Fruit fly (Drosophila melanogaster) whole organism, pupa: ENCODE measurements around the gene Cyp6v1.

Experiments
- CG10348 ChIP-seq: fragments of 200-800 bp; sonication (Bioruptor generic); IDR thresholded peaks from 2 replicates; pipeline ENCODE4 v1.3.6; 2022; ENCODE audit warnings: missing biosample characterization, missing genetic modification characterization
- CG12605 ChIP-seq: fragments of 200-800 bp; sonication (Bioruptor generic); IDR thresholded peaks from 2 replicates; pipeline ENCODE4 v1.3.6; 2022; ENCODE audit warnings: missing biosample characterization, missing genetic modification characterization
- CG14655 ChIP-seq: fragments of 200-800 bp; sonication (Bioruptor generic); optimal IDR thresholded peaks from 3 replicates; lab custom pipeline; 2017; ENCODE audit warnings: mild to moderate bottlenecking, missing biosample characterization, missing genetic modification reagents, missing genetic modification characterization
- CG15710 ChIP-seq: fragments of 200-800 bp; sonication (Bioruptor generic); optimal IDR thresholded peaks from 2 replicates; lab custom pipeline; 2018; ENCODE audit warnings: missing biosample characterization, mild to moderate bottlenecking, missing genetic modification characterization, moderate library complexity
- CG17806 ChIP-seq: fragments of 200-800 bp; sonication (Bioruptor generic); optimal IDR thresholded peaks from 2 replicates; lab custom pipeline; 2018; ENCODE audit warnings: missing biosample characterization, mild to moderate bottlenecking, missing genetic modification characterization, moderate library complexity
- CG4496 ChIP-seq: fragments of 200-800 bp; sonication (Bioruptor generic); IDR thresholded peaks from 3 replicates; pipeline ENCODE4 v1.3.6; 2022; ENCODE audit warnings: missing biosample characterization, missing genetic modification characterization
- CG9948 ChIP-seq: fragments of 200-800 bp; sonication (Bioruptor generic); optimal IDR thresholded peaks from 2 replicates; lab custom pipeline; 2018; ENCODE audit warnings: missing biosample characterization, mild to moderate bottlenecking, missing genetic modification characterization, moderate library complexity
- EcR ChIP-seq: fragments of 200-800 bp; sonication (Bioruptor generic); optimal IDR thresholded peaks from 3 replicates; lab custom pipeline; 2019; ENCODE audit warnings: missing biosample characterization, missing genetic modification characterization, mild to moderate bottlenecking, moderate library complexity, missing genetic modification reagents
- Pif1B ChIP-seq: fragments of 200-800 bp; sonication (Bioruptor generic); optimal IDR thresholded peaks from 3 replicates; lab custom pipeline; 2016; ENCODE audit warnings: missing biosample characterization, missing genetic modification characterization
- Snoo ChIP-seq: fragments of 200-800 bp; sonication (Bioruptor generic); optimal IDR thresholded peaks from 3 replicates; lab custom pipeline; 2017; ENCODE audit warnings: missing biosample characterization, mild to moderate bottlenecking, missing genetic modification characterization, inconsistent platforms
- gl ChIP-seq: fragments of 200-800 bp; sonication (Bioruptor generic); optimal IDR thresholded peaks from 2 replicates; lab custom pipeline; 2018; ENCODE audit warnings: missing biosample characterization, mild to moderate bottlenecking, missing genetic modification characterization

- TF ChIP-seq gl (no peak), Pif1B (no peak), CG9948 (tag; lab: Kevin White, UChicago) (no peak), Snoo (tag; lab: Kevin White, UChicago) (no peak), CG15710 (tag; lab: Kevin White, UChicago) (no peak), CG4496 (GFP tag; lab: Robert Waterston, UW) (no peak), CG10348 (GFP tag; lab: Robert Waterston, UW) (no peak), EcR (GFP tag; lab: Kevin White, UChicago) (no peak), CG14655 (GFP tag; lab: Kevin White, UChicago) (no peak), CG12605 (no peak), CG17806 (tag; lab: Kevin White, UChicago) (no peak)
Measured at dm6 chrX:20662919-20663557, 6.1 kb downstream of the Cyp6v1 start.
